Worm (Caenorhabditis elegans) whole organism, young adult: ENCODE data around the gene T14G12.6.

Experiments
- B0035.1 ChIP-seq: sonication (generic microtip); optimal IDR thresholded peaks from 2 replicates; lab custom pipeline; 2016; ENCODE audit warnings: missing genetic modification characterization, mild to moderate bottlenecking, missing compliant biosample characterization, missing genotype, missing genetic modification reagents
- F23B12.7 ChIP-seq: sonication (generic microtip); optimal IDR thresholded peaks from 2 replicates; lab custom pipeline; 2017; ENCODE audit warnings: missing genetic modification characterization, mild to moderate bottlenecking, missing compliant biosample characterization, antibody characterized with exemption, moderate library complexity; ENCODE audit not compliant: insufficient read depth
- F49E8.2 ChIP-seq: sonication (generic microtip); optimal IDR thresholded peaks from 3 replicates; lab custom pipeline; 2017; ENCODE audit warnings: missing genetic modification characterization, mild to moderate bottlenecking, missing compliant biosample characterization, antibody characterized with exemption, moderate library complexity; ENCODE audit not compliant: insufficient read depth
- F57C9.4 ChIP-seq: sonication (generic microtip); optimal IDR thresholded peaks from 2 replicates; lab custom pipeline; 2017; ENCODE audit warnings: mild to moderate bottlenecking, missing genetic modification characterization, missing compliant biosample characterization
- Y53F4B.3 ChIP-seq: fragments of 200-800 bp; sonication (Bioruptor generic); IDR thresholded peaks from 2 replicates; pipeline ENCODE4 v1.3.6; 2022; ENCODE audit warnings: missing genetic modification reagents, missing genetic modification characterization, missing compliant biosample characterization
- aptf-2 ChIP-seq: fragments of 200-800 bp; sonication (Bioruptor generic); conservative IDR thresholded peaks from 2 replicates; pipeline ENCODE4 v1.3.6; 2022; ENCODE audit warnings: missing genetic modification reagents, missing genetic modification characterization, missing compliant biosample characterization
- aptf-3 ChIP-seq: fragments of 200-800 bp; sonication (Bioruptor generic); IDR thresholded peaks from 2 replicates; pipeline ENCODE4 v1.3.6; 2022; ENCODE audit warnings: missing genetic modification characterization, missing compliant biosample characterization
- attf-5 ChIP-seq: fragments of 200-800 bp; sonication (Bioruptor generic); optimal IDR thresholded peaks from 2 replicates; lab custom pipeline; 2018; ENCODE audit warnings: mild to moderate bottlenecking, missing genetic modification characterization, missing compliant biosample characterization
- cebp-1 ChIP-seq, 2 experiments: fragments of 200-800 bp in 1 of 2; sonication (Bioruptor generic) in 1 of 2; sonication (generic microtip) in 1 of 2; IDR thresholded peaks in 1 of 2; optimal IDR thresholded peaks in 1 of 2; 2 replicates each; pipeline versions ENCODE4 v1.3.6 to Lab custom; 2017 to 2022; ENCODE audit warnings: missing compliant biosample characterization in 2 of 2, missing genetic modification characterization in 2 of 2, mild to moderate bottlenecking in 1 of 2, missing genetic modification reagents in 1 of 2, moderate library complexity in 1 of 2
- ceh-40 ChIP-seq: fragments of 200-800 bp; sonication (Bioruptor generic); IDR thresholded peaks from 2 replicates; pipeline ENCODE4 v1.3.6; 2022; ENCODE audit warnings: missing genetic modification characterization, missing compliant biosample characterization
- dox-1 ChIP-seq: fragments of 200-800 bp; sonication (Bioruptor generic); IDR thresholded peaks from 2 replicates; pipeline ENCODE4 v1.3.6; 2022; ENCODE audit warnings: missing genetic modification reagents, missing genetic modification characterization, missing compliant biosample characterization
- dpl-1 ChIP-seq: fragments of 150-350 bp; optimal IDR thresholded peaks from 2 replicates; lab custom pipeline; 2014; ENCODE audit warnings: missing biosample characterization, missing genetic modification reagents, missing genetic modification characterization
- egrh-3 ChIP-seq: fragments of 200-800 bp; sonication (Bioruptor generic); IDR thresholded peaks from 2 replicates; pipeline ENCODE4 v1.3.6; 2022; ENCODE audit warnings: missing genetic modification reagents, missing genetic modification characterization, missing compliant biosample characterization
- ekl-4 ChIP-seq: fragments of 200-800 bp; sonication (Bioruptor generic); IDR thresholded peaks from 2 replicates; pipeline ENCODE4 v1.3.6; 2022; ENCODE audit warnings: missing genetic modification reagents, missing genetic modification characterization, missing compliant biosample characterization
- ets-4 ChIP-seq: fragments of 200-800 bp; sonication (Bioruptor generic); optimal IDR thresholded peaks from 2 replicates; lab custom pipeline; 2018; ENCODE audit warnings: mild to moderate bottlenecking, missing genetic modification characterization, missing compliant biosample characterization
- fkh-3 ChIP-seq: sonication (generic microtip); optimal IDR thresholded peaks from 2 replicates; lab custom pipeline; 2016; ENCODE audit warnings: mild to moderate bottlenecking, missing genetic modification characterization, missing compliant biosample characterization
- him-1 ChIP-seq: sonication (generic microtip); optimal IDR thresholded peaks from 2 replicates; lab custom pipeline; 2016; ENCODE audit warnings: missing genotype, missing genetic modification reagents, missing genetic modification characterization, missing compliant biosample characterization
- hlh-12 ChIP-seq: sonication (generic microtip); optimal IDR thresholded peaks from 2 replicates; lab custom pipeline; 2016; ENCODE audit warnings: missing genetic modification characterization, missing compliant biosample characterization
- hlh-26 ChIP-seq: fragments of 200-800 bp; sonication (Bioruptor generic); conservative IDR thresholded peaks from 2 replicates; pipeline ENCODE4 v1.3.6; 2022; ENCODE audit warnings: missing genetic modification reagents, missing genetic modification characterization, missing compliant biosample characterization
- hmg-20 ChIP-seq: fragments of 200-800 bp; sonication (Bioruptor generic); IDR thresholded peaks from 2 replicates; pipeline ENCODE4 v1.3.6; 2022; ENCODE audit warnings: missing genetic modification reagents, missing genetic modification characterization, missing compliant biosample characterization
- lsy-27 ChIP-seq: sonication (generic microtip); optimal IDR thresholded peaks from 2 replicates; lab custom pipeline; 2017; ENCODE audit warnings: missing genetic modification characterization, mild to moderate bottlenecking, missing compliant biosample characterization, antibody characterized with exemption, missing genotype, borderline replicate concordance; ENCODE audit not compliant: insufficient read depth
- mcd-1 ChIP-seq: fragments of 200-800 bp; sonication (Bioruptor generic); IDR thresholded peaks from 2 replicates; pipeline ENCODE4 v1.3.6; 2022; ENCODE audit warnings: missing genetic modification reagents, missing genetic modification characterization, missing compliant biosample characterization
- mxl-1 ChIP-seq: sonication (generic microtip); optimal IDR thresholded peaks from 2 replicates; lab custom pipeline; 2016; ENCODE audit warnings: missing genetic modification characterization, missing compliant biosample characterization
- nhr-179 ChIP-seq: sonication (generic microtip); optimal IDR thresholded peaks from 2 replicates; lab custom pipeline; 2016; ENCODE audit warnings: mild to moderate bottlenecking, missing genetic modification characterization, missing compliant biosample characterization
- rcor-1 ChIP-seq: fragments of 200-800 bp; sonication (Bioruptor generic); IDR thresholded peaks from 2 replicates; pipeline ENCODE4 v1.3.6; 2022; ENCODE audit warnings: missing genetic modification reagents, missing genetic modification characterization, missing compliant biosample characterization
- rec-8 ChIP-seq, 2 experiments: sonication (generic microtip); optimal IDR thresholded peaks; 2 replicates each; lab custom pipeline; 2016; ENCODE audit warnings: mild to moderate bottlenecking in 2 of 2, missing genetic modification characterization in 2 of 2, missing genetic modification reagents in 2 of 2, missing genotype in 2 of 2, missing biosample characterization in 1 of 2, missing compliant biosample characterization in 1 of 2, moderate library complexity in 1 of 2
- repo-1 ChIP-seq: sonication (generic microtip); optimal IDR thresholded peaks from 2 replicates; lab custom pipeline; 2017; ENCODE audit warnings: mild to moderate bottlenecking, missing genetic modification characterization, missing compliant biosample characterization
- rpc-1 ChIP-seq, 2 experiments: fragments of 150-350 bp in 1 of 2; sonication (generic microtip) in 1 of 2; optimal IDR thresholded peaks; 2 replicates each; lab custom pipeline; 2014 to 2018; ENCODE audit warnings: missing biosample characterization in 1 of 2, missing genetic modification characterization in 1 of 2, missing genetic modification reagents in 1 of 2, missing genotype in 1 of 2
- snpc-4 ChIP-seq, 5 experiments: fragments of 150-350 bp in 1 of 5; sonication (generic microtip) in 4 of 5; optimal IDR thresholded peaks; 2 replicates each; lab custom pipeline; 2014 to 2018; ENCODE audit warnings: missing genetic modification characterization in 5 of 5, missing biosample characterization in 3 of 5, antibody characterized with exemption in 2 of 5, mild to moderate bottlenecking in 2 of 5, missing compliant biosample characterization in 2 of 5, missing genotype in 2 of 5, moderate library complexity in 2 of 5, missing genetic modification reagents in 1 of 5
- tbp1 ChIP-seq: fragments of 200-800 bp; sonication (Bioruptor generic); optimal IDR thresholded peaks from 2 replicates; lab custom pipeline; 2018; ENCODE audit warnings: mild to moderate bottlenecking, missing genetic modification characterization, missing compliant biosample characterization
- unc-62 ChIP-seq: fragments of 150-350 bp; optimal IDR thresholded peaks from 2 replicates; lab custom pipeline; 2014; ENCODE audit warnings: missing biosample characterization, missing genetic modification reagents, missing genetic modification characterization
- ztf-22 ChIP-seq: fragments of 200-800 bp; sonication (Bioruptor generic); optimal IDR thresholded peaks from 2 replicates; lab custom pipeline; 2018; ENCODE audit warnings: mild to moderate bottlenecking, missing genetic modification characterization, moderate library complexity, missing compliant biosample characterization
- ztf-28 ChIP-seq: fragments of 200-800 bp; sonication (Bioruptor generic); IDR thresholded peaks from 2 replicates; pipeline ENCODE4 v1.3.6; 2022; ENCODE audit warnings: missing genetic modification reagents, missing genetic modification characterization, missing compliant biosample characterization
- ztf-6 ChIP-seq: fragments of 200-800 bp; sonication (Bioruptor generic); IDR thresholded peaks from 2 replicates; pipeline ENCODE4 v1.3.6; 2022; ENCODE audit warnings: missing genetic modification reagents, missing genetic modification characterization, missing compliant biosample characterization

T14G12.6 gene

ce11 chrX:3787431-3788076, 28.3 kb upstream of the T14G12.6 start, which contains the start of gene pmpl-1 (continued):
- no peak for TF ChIP-seq ets-4
- TF ChIP-seq Y53F4B.3, result no peak
- no peak for TF ChIP-seq fkh-3 (tag; lab: Kevin White, UChicago)
- no peak for TF ChIP-seq unc-62
- TF ChIP-seq hlh-26 (GFP tag; lab: Robert Waterston, UW), result no peak
- TF ChIP-seq egrh-3 (GFP tag; lab: Robert Waterston, UW), result no peak
- TF ChIP-seq rec-8 (tag; optimal IDR thresholded peaks at IDR 0.05; lab: Kevin White, UChicago), result no peak
- TF ChIP-seq ztf-6 (GFP tag; lab: Robert Waterston, UW), result no peak
- 0 out of 2 replicates have a peak, but pooled peaks have one; percentile 9 for TF ChIP-seq mcd-1 (GFP tag; lab: Robert Waterston, UW)
- TF ChIP-seq snpc-4 (GFP tag; optimal IDR thresholded peaks at IDR 0.05; lab: Kevin White, UChicago), result no peak
- TF ChIP-seq snpc-4 (tag; optimal IDR thresholded peaks at IDR 0.05; lab: Kevin White, UChicago), result no peak

- TF ChIP-seq hmg-20 (no peak), cebp-1 (GFP tag; IDR thresholded peaks at IDR 0.05; lab: Robert Waterston, UW) (peak; percentile 31; the same call in 1 of the 2 replicates), cebp-1 (tag; optimal IDR thresholded peaks at IDR 0.05; lab: Kevin White, UChicago) (peak; percentile 58)
Observed at ce11 chrX:3785111-3785808, 26.0 kb upstream of the T14G12.6 start.

ce11 chrX:3783659-3784058, 24.4 kb upstream of the T14G12.6 start:
- no peak for TF ChIP-seq hmg-20
- no peak for TF ChIP-seq ztf-22 (GFP tag; lab: Kevin White, UChicago)
- no peak for TF ChIP-seq rcor-1 (GFP tag; lab: Robert Waterston, UW)
- TF ChIP-seq attf-5 (GFP tag; lab: Kevin White, UChicago), result no peak
- TF ChIP-seq repo-1 (tag; lab: Kevin White, UChicago), result no peak
- no peak for TF ChIP-seq dpl-1
- TF ChIP-seq ceh-40 (GFP tag; lab: Robert Waterston, UW), result no peak
- TF ChIP-seq F23B12.7 (tag; lab: Kevin White, UChicago), result no peak
- TF ChIP-seq F49E8.2 (tag; lab: Kevin White, UChicago), result no peak
- TF ChIP-seq rpc-1 (optimal IDR thresholded peaks at IDR 0.05; lab: Kevin White, UChicago), result no peak
- no peak for TF ChIP-seq rpc-1 (tag; optimal IDR thresholded peaks at IDR 0.05; lab: Kevin White, UChicago)
- no peak for TF ChIP-seq B0035.1 (tag; lab: Kevin White, UChicago)
- no peak for TF ChIP-seq snpc-4 (GFP tag; optimal IDR thresholded peaks at IDR 0.05; lab: Kevin White, UChicago)
- TF ChIP-seq snpc-4 (tag; optimal IDR thresholded peaks at IDR 0.05; lab: Kevin White, UChicago), result no peak
- TF ChIP-seq tbp1 (GFP tag; lab: Kevin White, UChicago), result no peak
- TF ChIP-seq ets-4, result no peak
- no peak for TF ChIP-seq aptf-3
- no peak for TF ChIP-seq ztf-28 (GFP tag; lab: Robert Waterston, UW)
- no peak for TF ChIP-seq nhr-179 (tag; lab: Kevin White, UChicago)
- TF ChIP-seq mxl-1 (tag; lab: Kevin White, UChicago), result no peak
- TF ChIP-seq F57C9.4 (tag; lab: Kevin White, UChicago), result no peak
- no peak for TF ChIP-seq hlh-12 (tag; lab: Kevin White, UChicago)

ce11 chrX:3781040-3781439, 21.8 kb upstream of the T14G12.6 start, which contains the start of gene marg-1:
Gene marg-1, minus strand, starts transcription at chrX:3781140.
- no peak for TF ChIP-seq lsy-27 (tag; lab: Kevin White, UChicago)
- no peak for TF ChIP-seq him-1
- TF ChIP-seq aptf-2, result no peak
- TF ChIP-seq dox-1 (GFP tag; lab: Robert Waterston, UW), result no peak
- no peak for TF ChIP-seq ekl-4 (GFP tag; lab: Robert Waterston, UW)
- no peak for TF ChIP-seq tbp1 (GFP tag; lab: Kevin White, UChicago)
